Worm (Caenorhabditis elegans) whole organism, L1 larva: ENCODE results near the gene F26F2.11.

Experiments used
- C34B4.2 ChIP-seq: sonication (generic microtip); optimal IDR thresholded peaks from 2 replicates; lab custom pipeline; 2017; ENCODE audit warnings: mild to moderate bottlenecking, missing genetic modification characterization, missing compliant biosample characterization
- Y116A8C.19 ChIP-seq: sonication (generic microtip); optimal IDR thresholded peaks from 2 replicates; lab custom pipeline; 2016; ENCODE audit warnings: missing compliant biosample characterization, missing genetic modification characterization, borderline replicate concordance
- alr-1 ChIP-seq: fragments of 200-800 bp; sonication (Bioruptor generic); optimal IDR thresholded peaks from 2 replicates; lab custom pipeline; 2018; ENCODE audit warnings: borderline replicate concordance, mild to moderate bottlenecking, missing genetic modification characterization, missing compliant biosample characterization
- aly-2 ChIP-seq: fragments of 150-350 bp; optimal IDR thresholded peaks from 2 replicates; lab custom pipeline; 2014; ENCODE audit warnings: missing biosample characterization, missing genetic modification characterization
- ama-1 ChIP-seq: fragments of 150-350 bp; optimal IDR thresholded peaks from 2 replicates; lab custom pipeline; 2014
- ceh-90 ChIP-seq: sonication (generic microtip); optimal IDR thresholded peaks from 2 replicates; lab custom pipeline; 2016; ENCODE audit warnings: missing genetic modification characterization, missing compliant biosample characterization
- ces-1 ChIP-seq: fragments of 150-350 bp; optimal IDR thresholded peaks from 2 replicates; lab custom pipeline; 2014; ENCODE audit warnings: missing biosample characterization, missing genetic modification reagents, missing genetic modification characterization
- dsc-1 ChIP-seq: sonication (generic microtip); optimal IDR thresholded peaks from 2 replicates; lab custom pipeline; 2016; ENCODE audit warnings: mild to moderate bottlenecking, missing genetic modification characterization, missing compliant biosample characterization
- efl-1 ChIP-seq, 4 experiments: fragments of 150-350 bp; optimal IDR thresholded peaks in 3 of 4; peaks in 1 of 4; 1 replicate in 1 of 4; 2 replicates in 3 of 4; lab custom pipeline; 2014; ENCODE audit warnings: missing biosample characterization in 2 of 4, missing genetic modification characterization in 2 of 4, missing genetic modification reagents in 2 of 4
- egl-13 ChIP-seq: sonication (generic microtip); optimal IDR thresholded peaks from 2 replicates; lab custom pipeline; 2016; ENCODE audit warnings: missing genotype, missing genetic modification reagents, missing genetic modification characterization, missing compliant biosample characterization
- egl-27 ChIP-seq, 2 experiments: fragments of 150-350 bp in 1 of 2; sonication (generic microtip); optimal IDR thresholded peaks; 3 replicates each; lab custom pipeline; 2017 to 2018; ENCODE audit warnings: missing biosample characterization in 2 of 2, missing genetic modification characterization in 2 of 2, missing genetic modification reagents in 2 of 2
- elt-2 ChIP-seq: sonication (generic microtip); optimal IDR thresholded peaks from 2 replicates; lab custom pipeline; 2016; ENCODE audit warnings: missing genetic modification characterization, mild to moderate bottlenecking, inconsistent platforms, missing compliant biosample characterization, missing genetic modification reagents
- elt-3 ChIP-seq, 6 experiments: fragments of 150-350 bp in 1 of 6; sonication (generic microtip); optimal IDR thresholded peaks; 2 replicates each; lab custom pipeline; 2017 to 2018; ENCODE audit warnings: missing biosample characterization in 6 of 6, missing genetic modification characterization in 6 of 6, inconsistent platforms in 1 of 6
- fkh-10 ChIP-seq: sonication (generic microtip); optimal IDR thresholded peaks from 2 replicates; lab custom pipeline; 2017; ENCODE audit warnings: missing biosample characterization, missing genetic modification reagents, missing genetic modification characterization
- fos-1 ChIP-seq: fragments of 150-350 bp; optimal IDR thresholded peaks from 2 replicates; lab custom pipeline; 2014; ENCODE audit warnings: missing biosample characterization, missing genetic modification characterization
- hlh-4 ChIP-seq: sonication (generic microtip); optimal IDR thresholded peaks from 2 replicates; lab custom pipeline; 2016; ENCODE audit warnings: mild to moderate bottlenecking, missing genetic modification characterization, missing compliant biosample characterization
- jun-1 ChIP-seq: fragments of 150-350 bp; optimal IDR thresholded peaks from 2 replicates; lab custom pipeline; 2014; ENCODE audit warnings: missing biosample characterization, missing genetic modification reagents, missing genetic modification characterization
- lin-13 ChIP-seq: fragments of 150-350 bp; optimal IDR thresholded peaks from 2 replicates; lab custom pipeline; 2014; ENCODE audit warnings: missing biosample characterization, missing genetic modification reagents, missing genetic modification characterization
- lin-15B ChIP-seq: fragments of 150-350 bp; sonication (generic microtip); optimal IDR thresholded peaks from 3 replicates; lab custom pipeline; 2014; ENCODE audit warnings: missing biosample characterization, missing genetic modification characterization
- lin-35 ChIP-seq, 2 experiments: fragments of 150-350 bp; optimal IDR thresholded peaks; 2 replicates each; lab custom pipeline; 2014; ENCODE audit warnings: missing biosample characterization in 2 of 2, missing genetic modification characterization in 2 of 2, missing genetic modification reagents in 2 of 2
- mep-1 ChIP-seq: fragments of 150-350 bp; optimal IDR thresholded peaks from 2 replicates; lab custom pipeline; 2014; ENCODE audit warnings: missing biosample characterization, missing genetic modification characterization
- nhr-11 ChIP-seq: fragments of 150-350 bp; optimal IDR thresholded peaks from 2 replicates; lab custom pipeline; 2014; ENCODE audit warnings: missing biosample characterization, missing genetic modification characterization
- nhr-19 ChIP-seq: fragments of 200-800 bp; sonication (Bioruptor generic); conservative IDR thresholded peaks from 2 replicates; pipeline ENCODE4 v1.3.6; 2022; ENCODE audit warnings: missing genetic modification characterization, missing compliant biosample characterization
- nhr-28 ChIP-seq: fragments of 150-350 bp; optimal IDR thresholded peaks from 2 replicates; lab custom pipeline; 2014; ENCODE audit warnings: missing biosample characterization, missing genetic modification characterization
- nhr-47 ChIP-seq: sonication (generic microtip); optimal IDR thresholded peaks from 2 replicates; lab custom pipeline; 2016; ENCODE audit warnings: mild to moderate bottlenecking, missing genetic modification characterization, moderate library complexity, missing compliant biosample characterization
- nhr-90 ChIP-seq: sonication (generic microtip); optimal IDR thresholded peaks from 2 replicates; lab custom pipeline; 2016; ENCODE audit warnings: mild to moderate bottlenecking, missing genetic modification characterization, missing compliant biosample characterization; ENCODE audit not compliant: poor library complexity
- pax-3 ChIP-seq: fragments of 200-800 bp; sonication (Bioruptor generic); optimal IDR thresholded peaks from 2 replicates; lab custom pipeline; 2018; ENCODE audit warnings: mild to moderate bottlenecking, missing genetic modification characterization, moderate library complexity, missing compliant biosample characterization
- skn-1 ChIP-seq: fragments of 150-350 bp; optimal IDR thresholded peaks from 2 replicates; lab custom pipeline; 2014; ENCODE audit warnings: missing biosample characterization, missing genetic modification characterization
- snpc-4 ChIP-seq: fragments of 150-350 bp; optimal IDR thresholded peaks from 2 replicates; lab custom pipeline; 2014; ENCODE audit warnings: missing biosample characterization, missing genetic modification characterization
- sptf-1 ChIP-seq: fragments of 150-350 bp; optimal IDR thresholded peaks from 2 replicates; lab custom pipeline; 2014; ENCODE audit warnings: missing biosample characterization, missing genetic modification characterization
- tbx-2 ChIP-seq: sonication (generic microtip); optimal IDR thresholded peaks from 2 replicates; lab custom pipeline; 2016; ENCODE audit warnings: missing genetic modification characterization, missing compliant biosample characterization
- tlp-1 ChIP-seq: fragments of 150-350 bp; optimal IDR thresholded peaks from 2 replicates; lab custom pipeline; 2014; ENCODE audit warnings: missing biosample characterization, missing genetic modification characterization
- unc-130 ChIP-seq: fragments of 150-350 bp; optimal IDR thresholded peaks from 2 replicates; lab custom pipeline; 2017; ENCODE audit warnings: missing biosample characterization, missing genetic modification characterization, inconsistent platforms
- unc-98 ChIP-seq: fragments of 200-800 bp; sonication (Bioruptor generic); IDR thresholded peaks from 2 replicates; pipeline ENCODE4 v1.3.6; 2022; ENCODE audit warnings: missing genetic modification characterization, missing compliant biosample characterization
- vab-15 ChIP-seq: sonication (generic microtip); optimal IDR thresholded peaks from 2 replicates; lab custom pipeline; 2017; ENCODE audit warnings: missing genotype, mild to moderate bottlenecking, missing genetic modification characterization, missing compliant biosample characterization
- zag-1 ChIP-seq: fragments of 150-350 bp; optimal IDR thresholded peaks from 2 replicates; lab custom pipeline; 2014; ENCODE audit warnings: missing biosample characterization, missing genetic modification characterization

Gene F26F2.11

ce11 chrV:20608688-20609087 lies 13.1 kb upstream of the F26F2.11 start, which contains the start of gene ttr-12:
ttr-12 (minus strand) TSS chrV:20608788.
- no peak for TF ChIP-seq nhr-28 (tag; lab: Kevin White, UChicago)
- no peak for TF ChIP-seq elt-3 (tag; optimal IDR thresholded peaks at IDR 0.05; lab: Kevin White, UChicago)
- TF ChIP-seq Y116A8C.19 (tag; lab: Kevin White, UChicago) = no peak
- no peak for TF ChIP-seq aly-2 (tag; lab: Kevin White, UChicago)
- no peak for TF ChIP-seq jun-1
- no peak for TF ChIP-seq skn-1
- no peak for TF ChIP-seq dsc-1 (tag; lab: Kevin White, UChicago)
- no peak for TF ChIP-seq tbx-2 (tag; lab: Kevin White, UChicago)
- TF ChIP-seq egl-27 (tag; optimal IDR thresholded peaks at IDR 0.05; lab: Kevin White, UChicago) = no peak
- TF ChIP-seq lin-15B (tag; lab: Kevin White, UChicago) = no peak
- TF ChIP-seq ama-1 (lab: Kevin White, UChicago) = no peak
- no peak for TF ChIP-seq alr-1
- TF ChIP-seq unc-98 (GFP tag; lab: Robert Waterston, UW) = no peak
- no peak for TF ChIP-seq C34B4.2 (tag; lab: Kevin White, UChicago)
- TF ChIP-seq nhr-19 = no peak

DNA sequence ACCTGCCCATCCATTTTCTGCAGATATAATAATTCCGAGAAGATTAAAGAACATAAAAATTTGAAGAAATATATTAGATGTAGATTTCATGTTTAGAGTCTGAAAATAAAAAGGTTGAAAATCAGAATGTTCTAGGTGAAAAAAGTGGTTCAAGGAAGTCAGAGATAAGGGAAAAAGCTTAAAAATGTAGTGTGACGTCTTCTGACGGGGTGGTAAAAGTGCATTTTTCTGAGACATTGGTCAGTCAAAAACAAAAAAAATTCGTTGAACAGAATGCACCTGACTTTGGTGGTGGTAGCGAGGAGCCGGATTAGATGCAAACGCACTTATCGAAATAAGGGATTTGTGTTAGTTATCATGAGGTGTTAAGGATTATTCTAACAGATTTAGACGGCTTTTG lies 11.1 kb upstream of the F26F2.11 start, which contains the start of gene F46B3.23:
Gene F46B3.23, minus strand, starts transcription at position 101 of the 400 bp plus-strand sequence.
- no peak for TF ChIP-seq egl-13 (tag; lab: Kevin White, UChicago)
- TF ChIP-seq dsc-1 (tag; lab: Kevin White, UChicago) = peak; percentile 65

- TF ChIP-seq nhr-11 (tag; lab: Kevin White, UChicago) = no peak
- TF ChIP-seq unc-130 = no peak
- TF ChIP-seq Y116A8C.19 (tag; lab: Kevin White, UChicago) = no peak
- no peak for TF ChIP-seq vab-15 (tag; lab: Kevin White, UChicago)
- no peak for TF ChIP-seq mep-1 (tag; lab: Kevin White, UChicago)
- TF ChIP-seq efl-1 (optimal IDR thresholded peaks at IDR 0.05; lab: Kevin White, UChicago) = no peak
- TF ChIP-seq efl-1 (GFP tag; optimal IDR thresholded peaks at IDR 0.05 in 1 of 2; lab: Kevin White, UChicago) = no peak
- TF ChIP-seq fos-1 (tag; lab: Kevin White, UChicago) = no peak
- TF ChIP-seq sptf-1 (tag; lab: Kevin White, UChicago) = no peak
- no peak for TF ChIP-seq lin-35 (GFP tag; optimal IDR thresholded peaks at IDR 0.05; lab: Kevin White, UChicago)
- no peak for TF ChIP-seq nhr-19
- TF ChIP-seq lin-13 (GFP tag; lab: Kevin White, UChicago) = no peak
- TF ChIP-seq tlp-1 (tag; lab: Kevin White, UChicago) = no peak
- TF ChIP-seq pax-3 (tag; lab: Kevin White, UChicago) = no peak
Observed at ce11 chrV:20604606-20605155, 9.1 kb upstream of the F26F2.11 start, which contains the start of gene ttr-57. ttr-57 (plus strand) TSS chrV:20605105.

DNA sequence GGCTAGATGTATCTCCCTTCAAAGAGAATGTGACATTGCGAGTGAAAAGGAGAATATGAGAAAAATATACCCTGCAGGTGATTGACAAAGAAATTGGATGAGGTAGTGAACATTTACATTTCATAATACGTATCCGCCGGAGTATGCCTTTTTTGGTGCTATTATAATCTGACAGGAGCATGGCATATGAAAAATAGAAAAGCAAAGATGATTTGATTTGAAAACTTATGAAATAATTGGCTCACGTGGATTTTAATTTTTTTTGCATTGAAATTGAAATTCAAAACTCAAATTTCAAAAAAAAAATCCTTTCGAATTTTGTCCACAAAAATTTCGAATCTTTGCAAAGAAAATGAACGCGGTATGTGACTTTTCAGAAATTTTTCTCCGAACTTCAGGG lies 7.5 kb upstream of the F26F2.11 start, which contains the start of gene ttr-11:
Gene ttr-11, plus strand, starts transcription at position 301 of the 400 bp plus-strand sequence.
- TF ChIP-seq ces-1 (GFP tag; lab: Kevin White, UChicago) = no peak
- no peak for TF ChIP-seq jun-1
- no peak for TF ChIP-seq lin-15B (tag; lab: Kevin White, UChicago)
- no peak for TF ChIP-seq fkh-10 (GFP tag; lab: Kevin White, UChicago)
- no peak for TF ChIP-seq tlp-1 (tag; lab: Kevin White, UChicago)
- TF ChIP-seq hlh-4 (tag; lab: Kevin White, UChicago) = no peak
- TF ChIP-seq sptf-1 (tag; lab: Kevin White, UChicago) = no peak
- no peak for TF ChIP-seq ceh-90 (tag; lab: Kevin White, UChicago)

ce11 chrV:20600704-20601103 lies 5.2 kb upstream of the F26F2.11 start:
- TF ChIP-seq nhr-47 (tag; lab: Kevin White, UChicago) (no peak), nhr-90 (no peak), zag-1 (tag; lab: Kevin White, UChicago) (no peak), sptf-1 (tag; lab: Kevin White, UChicago) (no peak), snpc-4 (no peak), pax-3 (tag; lab: Kevin White, UChicago) (no peak), tlp-1 (tag; lab: Kevin White, UChicago) (no peak), egl-27 (tag; optimal IDR thresholded peaks at IDR 0.05; lab: Kevin White, UChicago) (no peak), elt-2 (no peak)
- TF ChIP-seq, all 84 proteins: peak for 0
